Worm (Caenorhabditis elegans) whole organism, L1 larva: ENCODE data around the gene F07D3.3.

Experiments
- fkh-4 ChIP-seq: sonication (generic microtip); optimal IDR thresholded peaks from 2 replicates; lab custom pipeline; 2016; ENCODE audit warnings: missing compliant biosample characterization, missing genetic modification characterization, borderline replicate concordance
- hlh-17 ChIP-seq: fragments of 200-800 bp; sonication (Bioruptor generic); optimal IDR thresholded peaks from 2 replicates; lab custom pipeline; 2018; ENCODE audit warnings: missing genetic modification characterization, mild to moderate bottlenecking, missing compliant biosample characterization, moderate library complexity, borderline replicate concordance
- nhr-237 ChIP-seq: fragments of 150-350 bp; optimal IDR thresholded peaks from 2 replicates; lab custom pipeline; 2014; ENCODE audit warnings: missing biosample characterization, missing genetic modification characterization
- nhr-47 ChIP-seq: sonication (generic microtip); optimal IDR thresholded peaks from 2 replicates; lab custom pipeline; 2016; ENCODE audit warnings: mild to moderate bottlenecking, missing genetic modification characterization, moderate library complexity, missing compliant biosample characterization
- nhr-71 ChIP-seq: sonication (generic microtip); optimal IDR thresholded peaks from 2 replicates; lab custom pipeline; 2016; ENCODE audit warnings: mild to moderate bottlenecking, missing genetic modification characterization, moderate library complexity, missing compliant biosample characterization
- nhr-85 ChIP-seq: sonication (generic microtip); peaks from one replicate; lab custom pipeline; 2016; ENCODE audit warnings: missing genetic modification characterization, inconsistent platforms, missing compliant biosample characterization
- snpc-4 ChIP-seq: fragments of 150-350 bp; optimal IDR thresholded peaks from 2 replicates; lab custom pipeline; 2014; ENCODE audit warnings: missing biosample characterization, missing genetic modification characterization
- vab-15 ChIP-seq: sonication (generic microtip); optimal IDR thresholded peaks from 2 replicates; lab custom pipeline; 2017; ENCODE audit warnings: missing genotype, mild to moderate bottlenecking, missing genetic modification characterization, missing compliant biosample characterization

ce11 chrV:9509597-9509996, 47.1 kb upstream of the F07D3.3 start:
- no peak for TF ChIP-seq vab-15 (tag; lab: Kevin White, UChicago)
- no peak for TF ChIP-seq fkh-4
- TF ChIP-seq snpc-4 (tag; lab: Kevin White, UChicago) = no peak
- no peak for TF ChIP-seq nhr-47 (tag; lab: Kevin White, UChicago)
- TF ChIP-seq nhr-85 (tag; lab: Kevin White, UChicago) = no peak
- TF ChIP-seq nhr-71 (tag; lab: Kevin White, UChicago) = no peak
- no peak for TF ChIP-seq hlh-17 (GFP tag; lab: Kevin White, UChicago)
- TF ChIP-seq nhr-237 (tag; lab: Kevin White, UChicago) = no peak
